Worm (Caenorhabditis elegans) whole organism, young adult: ENCODE results near the gene T22D1.8.
A peak's percentile ranks its signal among the peaks of the same experiment; 100 is the strongest.

Source experiments
- B0336.3 ChIP-seq: fragments of 200-800 bp; sonication (Bioruptor generic); IDR thresholded peaks from 2 replicates; pipeline ENCODE4 v1.3.6; 2022; ENCODE audit warnings: missing genetic modification characterization, missing compliant biosample characterization
- D2030.7 ChIP-seq: fragments of 200-800 bp; sonication (Bioruptor generic); IDR thresholded peaks from 2 replicates; pipeline ENCODE4 v1.3.6; 2022; ENCODE audit warnings: missing genetic modification reagents, missing genetic modification characterization, missing compliant biosample characterization
- F23B12.7 ChIP-seq: sonication (generic microtip); optimal IDR thresholded peaks from 2 replicates; lab custom pipeline; 2017; ENCODE audit warnings: missing genetic modification characterization, mild to moderate bottlenecking, missing compliant biosample characterization, antibody characterized with exemption, moderate library complexity; ENCODE audit not compliant: insufficient read depth
- F33H1.4 ChIP-seq: fragments of 200-800 bp; sonication (Bioruptor generic); IDR thresholded peaks from 2 replicates; pipeline ENCODE4 v1.3.6; 2022; ENCODE audit warnings: missing genetic modification reagents, missing genetic modification characterization, missing compliant biosample characterization
- F49E8.2 ChIP-seq: sonication (generic microtip); optimal IDR thresholded peaks from 3 replicates; lab custom pipeline; 2017; ENCODE audit warnings: missing genetic modification characterization, mild to moderate bottlenecking, missing compliant biosample characterization, antibody characterized with exemption, moderate library complexity; ENCODE audit not compliant: insufficient read depth
- K11D2.4 ChIP-seq: fragments of 200-800 bp; sonication (Bioruptor generic); IDR thresholded peaks from 2 replicates; pipeline ENCODE4 v1.3.6; 2022; ENCODE audit warnings: missing genetic modification reagents, missing genetic modification characterization, missing compliant biosample characterization
- K12H6.12 ChIP-seq: fragments of 200-800 bp; sonication (Bioruptor generic); optimal IDR thresholded peaks from 2 replicates; lab custom pipeline; 2018; ENCODE audit warnings: mild to moderate bottlenecking, missing genetic modification characterization, missing compliant biosample characterization
- Y53G8AR.9 ChIP-seq: fragments of 200-800 bp; sonication (Bioruptor generic); conservative IDR thresholded peaks from 2 replicates; pipeline ENCODE4 v1.3.6; 2022; ENCODE audit warnings: missing genetic modification reagents, missing genetic modification characterization, missing compliant biosample characterization
- akir-1 ChIP-seq: fragments of 200-800 bp; sonication (Bioruptor generic); optimal IDR thresholded peaks from 2 replicates; lab custom pipeline; 2018; ENCODE audit warnings: mild to moderate bottlenecking, missing genetic modification characterization, moderate library complexity, missing compliant biosample characterization
- ama-1 ChIP-seq, 3 experiments: fragments of 150-350 bp in 1 of 3; sonication (generic microtip) in 2 of 3; optimal IDR thresholded peaks; 2 replicates each; lab custom pipeline; 2014 to 2018; ENCODE audit warnings: missing biosample characterization in 2 of 3, missing genetic modification characterization in 2 of 3, missing genetic modification reagents in 2 of 3
- aptf-2 ChIP-seq: fragments of 200-800 bp; sonication (Bioruptor generic); conservative IDR thresholded peaks from 2 replicates; pipeline ENCODE4 v1.3.6; 2022; ENCODE audit warnings: missing genetic modification reagents, missing genetic modification characterization, missing compliant biosample characterization
- ceh-91 ChIP-seq: fragments of 200-800 bp; sonication (Bioruptor generic); IDR thresholded peaks from 2 replicates; pipeline ENCODE4 v1.3.6; 2022; ENCODE audit warnings: missing genetic modification reagents, missing genetic modification characterization, missing compliant biosample characterization
- chd-7 ChIP-seq: sonication (generic microtip); optimal IDR thresholded peaks from 2 replicates; lab custom pipeline; 2016; ENCODE audit warnings: mild to moderate bottlenecking, missing genetic modification characterization, moderate library complexity, missing compliant biosample characterization
- die-1 ChIP-seq: sonication (generic microtip); optimal IDR thresholded peaks from 2 replicates; lab custom pipeline; 2016; ENCODE audit warnings: missing genotype, mild to moderate bottlenecking, missing genetic modification characterization, missing compliant biosample characterization
- dpff-1 ChIP-seq: sonication (generic microtip); optimal IDR thresholded peaks from 2 replicates; lab custom pipeline; 2017; ENCODE audit warnings: mild to moderate bottlenecking, missing genetic modification characterization, missing compliant biosample characterization
- dpl-1 ChIP-seq: fragments of 150-350 bp; optimal IDR thresholded peaks from 2 replicates; lab custom pipeline; 2014; ENCODE audit warnings: missing biosample characterization, missing genetic modification reagents, missing genetic modification characterization
- efl-1 ChIP-seq: fragments of 150-350 bp; optimal IDR thresholded peaks from 2 replicates; lab custom pipeline; 2014; ENCODE audit warnings: missing biosample characterization, missing genetic modification reagents, missing genetic modification characterization
- egl-44 ChIP-seq: fragments of 200-800 bp; sonication (Bioruptor generic); IDR thresholded peaks from 2 replicates; pipeline ENCODE4 v1.3.6; 2022; ENCODE audit warnings: missing genetic modification reagents, missing genetic modification characterization, missing compliant biosample characterization
- ekl-4 ChIP-seq: fragments of 200-800 bp; sonication (Bioruptor generic); IDR thresholded peaks from 2 replicates; pipeline ENCODE4 v1.3.6; 2022; ENCODE audit warnings: missing genetic modification reagents, missing genetic modification characterization, missing compliant biosample characterization
- fkh-3 ChIP-seq: sonication (generic microtip); optimal IDR thresholded peaks from 2 replicates; lab custom pipeline; 2016; ENCODE audit warnings: mild to moderate bottlenecking, missing genetic modification characterization, missing compliant biosample characterization
- him-1 ChIP-seq: sonication (generic microtip); optimal IDR thresholded peaks from 2 replicates; lab custom pipeline; 2016; ENCODE audit warnings: missing genotype, missing genetic modification reagents, missing genetic modification characterization, missing compliant biosample characterization
- hmg-1.2 ChIP-seq: fragments of 200-800 bp; sonication (Bioruptor generic); IDR thresholded peaks from 2 replicates; pipeline ENCODE4 v1.3.6; 2022; ENCODE audit warnings: missing genetic modification reagents, missing genetic modification characterization, missing compliant biosample characterization
- hrde-1 ChIP-seq: sonication (generic microtip); optimal IDR thresholded peaks from 2 replicates; lab custom pipeline; 2016; ENCODE audit warnings: missing genetic modification characterization, mild to moderate bottlenecking, missing compliant biosample characterization, moderate library complexity, missing genotype, missing genetic modification reagents, borderline replicate concordance
- hsf-1 ChIP-seq: fragments of 200-800 bp; sonication (Bioruptor generic); IDR thresholded peaks from 2 replicates; pipeline ENCODE4 v1.3.6; 2022; ENCODE audit warnings: missing genetic modification reagents, missing genetic modification characterization, missing compliant biosample characterization
- let-607 ChIP-seq, 2 experiments: fragments of 200-800 bp in 1 of 2; sonication (Bioruptor generic) in 1 of 2; sonication (generic microtip) in 1 of 2; optimal IDR thresholded peaks; 2 replicates each; lab custom pipeline; 2016 to 2018; ENCODE audit warnings: mild to moderate bottlenecking in 2 of 2, missing compliant biosample characterization in 2 of 2, missing genetic modification characterization in 2 of 2, moderate library complexity in 2 of 2, missing genotype in 1 of 2
- lin-35 ChIP-seq, 3 experiments: fragments of 150-350 bp in 2 of 3; sonication (generic microtip) in 1 of 3; optimal IDR thresholded peaks; 2 replicates each; lab custom pipeline; 2014 to 2018; ENCODE audit warnings: missing biosample characterization in 3 of 3, missing genetic modification characterization in 3 of 3, missing genetic modification reagents in 3 of 3
- lsl-1 ChIP-seq: fragments of 200-800 bp; sonication (Bioruptor generic); optimal IDR thresholded peaks from 2 replicates; lab custom pipeline; 2018; ENCODE audit warnings: mild to moderate bottlenecking, missing genetic modification characterization, moderate library complexity, missing compliant biosample characterization
- madf-6 ChIP-seq: fragments of 200-800 bp; sonication (Bioruptor generic); IDR thresholded peaks from 2 replicates; pipeline ENCODE4 v1.3.6; 2022; ENCODE audit warnings: missing genetic modification reagents, missing genetic modification characterization, missing compliant biosample characterization
- madf-8 ChIP-seq: fragments of 200-800 bp; sonication (Bioruptor generic); conservative IDR thresholded peaks from 2 replicates; pipeline ENCODE4 v1.3.6; 2022; ENCODE audit warnings: missing genetic modification reagents, missing genetic modification characterization, missing compliant biosample characterization
- nfya-1 ChIP-seq: sonication (generic microtip); optimal IDR thresholded peaks from 2 replicates; lab custom pipeline; 2017; ENCODE audit warnings: antibody characterized with exemption, missing compliant biosample characterization, missing genetic modification characterization, borderline replicate concordance; ENCODE audit not compliant: insufficient read depth
- nfyb-1 ChIP-seq: fragments of 200-800 bp; sonication (Bioruptor generic); IDR thresholded peaks from 2 replicates; pipeline ENCODE4 v1.3.6; 2022; ENCODE audit warnings: missing genetic modification reagents, missing genetic modification characterization, missing compliant biosample characterization
- repo-1 ChIP-seq: sonication (generic microtip); optimal IDR thresholded peaks from 2 replicates; lab custom pipeline; 2017; ENCODE audit warnings: mild to moderate bottlenecking, missing genetic modification characterization, missing compliant biosample characterization
- snpc-3.4 ChIP-seq: sonication (generic microtip); optimal IDR thresholded peaks from 2 replicates; lab custom pipeline; 2017; ENCODE audit warnings: missing genetic modification characterization, mild to moderate bottlenecking, missing compliant biosample characterization, antibody characterized with exemption, moderate library complexity, missing genotype, missing genetic modification reagents
- snpc-4 ChIP-seq, 5 experiments: fragments of 150-350 bp in 1 of 5; sonication (generic microtip) in 4 of 5; optimal IDR thresholded peaks; 2 replicates each; lab custom pipeline; 2014 to 2018; ENCODE audit warnings: missing genetic modification characterization in 5 of 5, missing biosample characterization in 3 of 5, antibody characterized with exemption in 2 of 5, mild to moderate bottlenecking in 2 of 5, missing compliant biosample characterization in 2 of 5, missing genotype in 2 of 5, moderate library complexity in 2 of 5, missing genetic modification reagents in 1 of 5
- tbp1 ChIP-seq: fragments of 200-800 bp; sonication (Bioruptor generic); optimal IDR thresholded peaks from 2 replicates; lab custom pipeline; 2018; ENCODE audit warnings: mild to moderate bottlenecking, missing genetic modification characterization, missing compliant biosample characterization
- tbx-9 ChIP-seq: sonication (generic microtip); optimal IDR thresholded peaks from 2 replicates; lab custom pipeline; 2016; ENCODE audit warnings: borderline replicate concordance, missing genetic modification characterization, inconsistent platforms, missing compliant biosample characterization
- zim-3 ChIP-seq: sonication (generic microtip); optimal IDR thresholded peaks from 2 replicates; lab custom pipeline; 2017; ENCODE audit warnings: mild to moderate bottlenecking, missing genetic modification characterization, moderate library complexity, missing compliant biosample characterization
- ztf-18 ChIP-seq: sonication (generic microtip); optimal IDR thresholded peaks from 2 replicates; lab custom pipeline; 2016; ENCODE audit warnings: missing genotype, mild to moderate bottlenecking, missing genetic modification characterization, missing compliant biosample characterization
- ztf-25 ChIP-seq: fragments of 200-800 bp; sonication (Bioruptor generic); IDR thresholded peaks from 2 replicates; pipeline ENCODE4 v1.3.6; 2022; ENCODE audit warnings: missing genetic modification reagents, missing genetic modification characterization, missing compliant biosample characterization
- ztf-3 ChIP-seq: fragments of 200-800 bp; sonication (Bioruptor generic); optimal IDR thresholded peaks from 2 replicates; lab custom pipeline; 2018; ENCODE audit warnings: mild to moderate bottlenecking, missing genetic modification characterization, missing compliant biosample characterization

Gene T22D1.8

ce11 chrIV:6912851-6913588 lies 6.9 kb upstream of the T22D1.8 start, which contains the start of gene T22D1.3:
T22D1.3 (plus strand) TSS chrIV:6913538.
- 0 out of 2 replicates have a peak, but pooled peaks have one; percentile 61 for TF ChIP-seq Y53G8AR.9 (GFP tag; lab: Robert Waterston, UW)
- TF ChIP-seq ekl-4 (GFP tag; lab: Robert Waterston, UW) = peak; percentile 71
- no peak for TF ChIP-seq tbx-9 (tag; lab: Kevin White, UChicago)
- TF ChIP-seq hrde-1 (tag; lab: Kevin White, UChicago) = peak; percentile 12
- peak; percentile 56 for TF ChIP-seq zim-3 (tag; lab: Kevin White, UChicago)
- no peak for TF ChIP-seq akir-1 (GFP tag; lab: Kevin White, UChicago)
- peak; percentile 16 for TF ChIP-seq ztf-18 (tag; lab: Kevin White, UChicago)
- TF ChIP-seq snpc-3.4 = peak; percentile 9
- TF ChIP-seq nfyb-1 (GFP tag; lab: Robert Waterston, UW) = peak; percentile 34; the same call in 1 of the 2 replicates
- TF ChIP-seq dpff-1 (tag; lab: Kevin White, UChicago) = no peak
- peak in 1 of 3 experiments; percentile 3 for TF ChIP-seq lin-35 (GFP tag; optimal IDR thresholded peaks at IDR 0.05; lab: Kevin White, UChicago)
- TF ChIP-seq fkh-3 (tag; lab: Kevin White, UChicago) = peak; percentile 37
- no peak for TF ChIP-seq K11D2.4
- TF ChIP-seq K12H6.12 (tag; lab: Kevin White, UChicago) = no peak
- TF ChIP-seq ztf-3 (GFP tag; lab: Kevin White, UChicago) = no peak
- no peak for TF ChIP-seq die-1 (tag; lab: Kevin White, UChicago)
- TF ChIP-seq B0336.3 (GFP tag; lab: Robert Waterston, UW) = peak; percentile 46; the same call in 1 of the 2 replicates
- TF ChIP-seq snpc-4 (GFP tag; optimal IDR thresholded peaks at IDR 0.05; lab: Kevin White, UChicago) = no peak
- peak in 1 of 4 experiments; percentile 50 for TF ChIP-seq snpc-4 (tag; optimal IDR thresholded peaks at IDR 0.05; lab: Kevin White, UChicago)
- TF ChIP-seq chd-7 (tag; lab: Kevin White, UChicago) = peak; percentile 26
- TF ChIP-seq repo-1 (tag; lab: Kevin White, UChicago) = peak; percentile 52
- TF ChIP-seq tbp1 (GFP tag; lab: Kevin White, UChicago) = peak; percentile 37
- no peak for TF ChIP-seq aptf-2 (GFP tag; lab: Robert Waterston, UW)
- TF ChIP-seq hmg-1.2 = peak; percentile 18; the same call in 1 of the 2 replicates
- TF ChIP-seq ama-1 (optimal IDR thresholded peaks at IDR 0.05; lab: Kevin White, UChicago) = no peak
- peak in 1 of 2 experiments; percentile 31 for TF ChIP-seq ama-1 (GFP tag; optimal IDR thresholded peaks at IDR 0.05; lab: Kevin White, UChicago)
- 0 out of 2 replicates have a peak, but pooled peaks have one; percentile 16 for TF ChIP-seq madf-6
- TF ChIP-seq hsf-1 (GFP tag; lab: Robert Waterston, UW) = 0 out of 2 replicates have a peak, but pooled peaks have one; percentile 57
- no peak for TF ChIP-seq him-1
- TF ChIP-seq, all 124 proteins: peak for 18

ce11 chrIV:6909863-6910733 lies 4.0 kb upstream of the T22D1.8 start, which contains the start of the genes rpn-1 and ribo-1:
rpn-1 (minus strand) TSS chrIV:6909913.
ribo-1 (plus strand) TSS chrIV:6910683.
- TF ChIP-seq dpl-1 (GFP tag; lab: Kevin White, UChicago) = peak; percentile 18
- no peak for TF ChIP-seq snpc-4 (GFP tag; optimal IDR thresholded peaks at IDR 0.05; lab: Kevin White, UChicago)
- peak in 3 of 4 experiments; percentile 42 to 64 (median 63) for TF ChIP-seq snpc-4 (tag; optimal IDR thresholded peaks at IDR 0.05; lab: Kevin White, UChicago)
- TF ChIP-seq ztf-18 (tag; lab: Kevin White, UChicago) = peak; percentile 3
- peak; percentile 40 for TF ChIP-seq F49E8.2 (tag; lab: Kevin White, UChicago)
- TF ChIP-seq egl-44 = no peak
- peak; percentile 88 for TF ChIP-seq F33H1.4 (GFP tag; lab: Robert Waterston, UW)
- TF ChIP-seq madf-8 = peak; percentile 44; the same call in 1 of the 2 replicates
- no peak for TF ChIP-seq nfyb-1 (GFP tag; lab: Robert Waterston, UW)
- TF ChIP-seq F23B12.7 = peak; percentile 28
- no peak for TF ChIP-seq nfya-1 (tag; lab: Kevin White, UChicago)
- peak; percentile 29; the same call in 1 of the 2 replicates for TF ChIP-seq D2030.7 (GFP tag; lab: Robert Waterston, UW)
- peak; percentile 59 for TF ChIP-seq lsl-1 (GFP tag; lab: Kevin White, UChicago)
- TF ChIP-seq madf-6 = peak; percentile 67
- TF ChIP-seq efl-1 (GFP tag; lab: Kevin White, UChicago) = peak; percentile 74
- 0 out of 2 replicates have a peak, but pooled peaks have one; percentile 32 for TF ChIP-seq ceh-91 (GFP tag; lab: Robert Waterston, UW)
- no peak for TF ChIP-seq ztf-25 (GFP tag; lab: Robert Waterston, UW)
- peak; percentile 74 to 82 for TF ChIP-seq let-607 (tag; optimal IDR thresholded peaks at IDR 0.05; lab: Kevin White, UChicago)
